Worm (Caenorhabditis elegans) whole organism, L4 larva: ENCODE measurements around the gene bath-46.

Experiments
- F10B5.3 ChIP-seq: sonication (generic microtip); optimal IDR thresholded peaks from 2 replicates; lab custom pipeline; 2016; ENCODE audit warnings: mild to moderate bottlenecking, missing genetic modification characterization, missing compliant biosample characterization
- Y48G9A.11 ChIP-seq: fragments of 200-800 bp; sonication (Bioruptor generic); IDR thresholded peaks from 2 replicates; pipeline ENCODE4 v1.3.6; 2022; ENCODE audit warnings: missing genetic modification reagents, missing genetic modification characterization, missing compliant biosample characterization
- ZK337.2 ChIP-seq: fragments of 200-800 bp; sonication (Bioruptor generic); IDR thresholded peaks from 2 replicates; pipeline ENCODE4 v1.3.6; 2022; ENCODE audit warnings: missing genetic modification reagents, missing genetic modification characterization, missing compliant biosample characterization
- aha-1 ChIP-seq: fragments of 150-350 bp; peaks from one replicate; lab custom pipeline; 2014; ENCODE audit warnings: missing biosample characterization, missing genetic modification characterization
- ama-1 ChIP-seq: fragments of 150-350 bp; optimal IDR thresholded peaks from 2 replicates; lab custom pipeline; 2014; ENCODE audit warnings: inconsistent platforms, mixed read lengths
- ceh-20 ChIP-seq: fragments of 200-800 bp; sonication (Bioruptor generic); IDR thresholded peaks from 2 replicates; pipeline ENCODE4 v1.3.6; 2022; ENCODE audit warnings: missing genetic modification reagents, missing genetic modification characterization, missing compliant biosample characterization
- ceh-28 ChIP-seq: fragments of 150-350 bp; optimal IDR thresholded peaks from 2 replicates; lab custom pipeline; 2014; ENCODE audit warnings: missing biosample characterization, missing genetic modification reagents, missing genetic modification characterization
- ceh-32 ChIP-seq: sonication (generic microtip); optimal IDR thresholded peaks from 2 replicates; lab custom pipeline; 2016; ENCODE audit warnings: mild to moderate bottlenecking, missing genetic modification characterization, missing compliant biosample characterization; ENCODE audit not compliant: poor library complexity
- ceh-82 ChIP-seq: sonication (generic microtip); optimal IDR thresholded peaks from 2 replicates; lab custom pipeline; 2017; ENCODE audit warnings: missing biosample characterization, missing genetic modification characterization
- ctbp-1 ChIP-seq: fragments of 200-800 bp; sonication (Bioruptor generic); IDR thresholded peaks from 2 replicates; pipeline ENCODE4 v1.3.6; 2022; ENCODE audit warnings: missing genetic modification reagents, missing genetic modification characterization, missing compliant biosample characterization
- daf-16 ChIP-seq, 3 experiments: sonication (generic microtip); optimal IDR thresholded peaks; 2 replicates each; lab custom pipeline; 2016 to 2017; ENCODE audit warnings: missing genetic modification characterization in 3 of 3, missing genetic modification reagents in 3 of 3, mild to moderate bottlenecking in 2 of 3, missing compliant biosample characterization in 2 of 3, missing biosample characterization in 1 of 3, moderate library complexity in 1 of 3
- daf-19 ChIP-seq: fragments of 200-800 bp; sonication (Bioruptor generic); conservative IDR thresholded peaks from 2 replicates; pipeline ENCODE4 v1.3.6; 2022; ENCODE audit warnings: missing genetic modification characterization, missing compliant biosample characterization
- daf-8 ChIP-seq: fragments of 200-800 bp; sonication (Bioruptor generic); IDR thresholded peaks from 2 replicates; pipeline ENCODE4 v1.3.6; 2022; ENCODE audit warnings: missing genetic modification characterization, missing compliant biosample characterization
- dmd-6 ChIP-seq: fragments of 200-800 bp; sonication (Bioruptor generic); IDR thresholded peaks from 2 replicates; pipeline ENCODE4 v1.3.6; 2022; ENCODE audit warnings: missing genetic modification reagents, missing genetic modification characterization, missing compliant biosample characterization
- dmd-8 ChIP-seq: fragments of 200-800 bp; sonication (Bioruptor generic); IDR thresholded peaks from 2 replicates; pipeline ENCODE4 v1.3.6; 2022; ENCODE audit warnings: missing genetic modification characterization, missing compliant biosample characterization
- egl-43 ChIP-seq: fragments of 200-800 bp; sonication (Bioruptor generic); IDR thresholded peaks from 2 replicates; pipeline ENCODE4 v1.3.6; 2022; ENCODE audit warnings: missing genetic modification reagents, missing genetic modification characterization, missing compliant biosample characterization
- fos-1 ChIP-seq: fragments of 150-350 bp; optimal IDR thresholded peaks from 2 replicates; lab custom pipeline; 2014; ENCODE audit warnings: missing biosample characterization, missing genetic modification characterization
- gei-8 ChIP-seq: fragments of 200-800 bp; sonication (Bioruptor generic); optimal IDR thresholded peaks from 2 replicates; lab custom pipeline; 2018; ENCODE audit warnings: mild to moderate bottlenecking, missing genetic modification characterization, missing compliant biosample characterization
- lim-7 ChIP-seq: fragments of 200-800 bp; sonication (Bioruptor generic); IDR thresholded peaks from 2 replicates; pipeline ENCODE4 v1.3.6; 2022; ENCODE audit warnings: missing genetic modification characterization, missing compliant biosample characterization
- lin-15B ChIP-seq: fragments of 150-350 bp; sonication (generic microtip); optimal IDR thresholded peaks from 3 replicates; lab custom pipeline; 2014; ENCODE audit warnings: missing biosample characterization, missing genetic modification characterization
- lsy-2 ChIP-seq, 2 experiments: fragments of 150-350 bp in 1 of 2; sonication (generic microtip) in 1 of 2; optimal IDR thresholded peaks; 2 replicates each; lab custom pipeline; 2014 to 2017; ENCODE audit warnings: missing biosample characterization in 2 of 2, missing genetic modification characterization in 2 of 2
- nhr-102 ChIP-seq: sonication (generic microtip); optimal IDR thresholded peaks from 2 replicates; lab custom pipeline; 2016; ENCODE audit warnings: mild to moderate bottlenecking, missing genetic modification characterization, moderate library complexity, missing compliant biosample characterization
- nhr-111 ChIP-seq: fragments of 200-800 bp; sonication (Bioruptor generic); optimal IDR thresholded peaks from 2 replicates; lab custom pipeline; 2018; ENCODE audit warnings: mild to moderate bottlenecking, missing genetic modification characterization, missing compliant biosample characterization
- nhr-237 ChIP-seq: sonication (generic microtip); optimal IDR thresholded peaks from 2 replicates; lab custom pipeline; 2017; ENCODE audit warnings: missing biosample characterization, missing genetic modification characterization
- nhr-41 ChIP-seq: fragments of 200-800 bp; sonication (Bioruptor generic); IDR thresholded peaks from 2 replicates; pipeline ENCODE4 v1.3.6; 2022; ENCODE audit warnings: missing genetic modification reagents, missing genetic modification characterization, missing compliant biosample characterization
- nhr-76 ChIP-seq: fragments of 150-350 bp; optimal IDR thresholded peaks from 2 replicates; lab custom pipeline; 2014; ENCODE audit warnings: missing biosample characterization, missing genetic modification characterization
- php-3 ChIP-seq: fragments of 200-800 bp; sonication (Bioruptor generic); IDR thresholded peaks from 2 replicates; pipeline ENCODE4 v1.3.6; 2022; ENCODE audit warnings: missing genetic modification reagents, missing genetic modification characterization, missing compliant biosample characterization
- pqm-1 ChIP-seq: sonication (generic microtip); optimal IDR thresholded peaks from 2 replicates; lab custom pipeline; 2017; ENCODE audit warnings: missing biosample characterization, missing genetic modification characterization
- saeg-2 ChIP-seq: fragments of 200-800 bp; sonication (Bioruptor generic); IDR thresholded peaks from 2 replicates; pipeline ENCODE4 v1.3.6; 2022; ENCODE audit warnings: missing genetic modification reagents, missing genetic modification characterization, missing compliant biosample characterization
- set-16 ChIP-seq: fragments of 200-800 bp; sonication (Bioruptor generic); IDR thresholded peaks from 2 replicates; pipeline ENCODE4 v1.3.6; 2022; ENCODE audit warnings: missing genetic modification reagents, missing genetic modification characterization, missing compliant biosample characterization
- snpc-1.2 ChIP-seq: fragments of 200-800 bp; sonication (Bioruptor generic); IDR thresholded peaks from 2 replicates; pipeline ENCODE4 v1.3.6; 2022; ENCODE audit warnings: missing genetic modification reagents, missing genetic modification characterization, missing compliant biosample characterization
- snpc-4 ChIP-seq: fragments of 150-350 bp; optimal IDR thresholded peaks from 2 replicates; lab custom pipeline; 2014; ENCODE audit warnings: missing biosample characterization, missing genetic modification characterization
- spr-1 ChIP-seq: sonication (generic microtip); optimal IDR thresholded peaks from 2 replicates; lab custom pipeline; 2016; ENCODE audit warnings: mild to moderate bottlenecking, missing genetic modification characterization, missing compliant biosample characterization
- tag-97 ChIP-seq: fragments of 200-800 bp; sonication (Bioruptor generic); IDR thresholded peaks from 2 replicates; pipeline ENCODE4 v1.3.6; 2022; ENCODE audit warnings: missing genetic modification characterization, missing compliant biosample characterization
- unc-130 ChIP-seq: sonication (generic microtip); optimal IDR thresholded peaks from 2 replicates; lab custom pipeline; 2016; ENCODE audit warnings: missing genetic modification reagents, missing genetic modification characterization, missing compliant biosample characterization
- unc-62 ChIP-seq, 3 experiments: fragments of 150-350 bp in 1 of 3; sonication (generic microtip); optimal IDR thresholded peaks in 2 of 3; peaks in 1 of 3; 1 replicate in 1 of 3; 2 replicates in 2 of 3; lab custom pipeline; 2014 to 2017; ENCODE audit warnings: missing biosample characterization in 3 of 3, missing genetic modification characterization in 3 of 3, missing genetic modification reagents in 3 of 3, missing genotype in 1 of 3
- zfp-3 ChIP-seq: fragments of 200-800 bp; sonication (Bioruptor generic); conservative IDR thresholded peaks from 2 replicates; pipeline ENCODE4 v1.3.6; 2022; ENCODE audit warnings: missing genetic modification reagents, missing genetic modification characterization, missing compliant biosample characterization

Gene bath-46

DNA sequence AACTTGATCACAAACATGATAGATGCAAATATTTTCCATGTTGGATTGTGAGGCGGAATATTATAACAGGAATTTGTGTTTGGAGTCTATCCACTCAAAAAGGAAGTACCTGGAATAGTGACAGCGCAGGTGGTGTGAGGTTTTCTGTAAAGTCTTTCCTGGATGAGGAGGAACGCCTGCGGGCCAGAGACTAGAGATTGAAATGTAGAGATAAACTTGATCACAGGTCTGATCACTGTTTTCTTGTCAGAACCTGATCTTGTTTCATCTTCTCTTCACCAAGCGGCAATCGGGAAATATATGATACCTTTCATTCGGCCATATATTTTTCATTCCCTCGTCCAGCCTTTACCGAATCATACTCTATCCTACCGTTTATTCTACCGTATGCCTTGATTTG, 11.4 kb upstream of the bath-46 start, which contains the start of gene T07H3.8:
Gene T07H3.8, plus strand, starts transcription at position 301 of the 400 bp plus-strand sequence.
- TF ChIP-seq ceh-20 (GFP tag; lab: Robert Waterston, UW) (no peak), nhr-76 (tag; lab: Kevin White, UChicago) (no peak), daf-19 (GFP tag; lab: Robert Waterston, UW) (no peak), nhr-111 (GFP tag; lab: Kevin White, UChicago) (no peak), ceh-28 (tag; lab: Kevin White, UChicago) (no peak), ceh-32 (tag; lab: Kevin White, UChicago) (no peak), F10B5.3 (tag; lab: Kevin White, UChicago) (no peak), ama-1 (no peak), php-3 (GFP tag; lab: Robert Waterston, UW) (no peak), Y48G9A.11 (GFP tag; lab: Robert Waterston, UW) (no peak), ctbp-1 (GFP tag; lab: Robert Waterston, UW) (no peak)
- TF ChIP-seq, all 104 proteins: peak for 0

ce11 chrII:1589845-1590244, 7.9 kb upstream of the bath-46 start, which contains the start of gene T07H3.7:
TSS of gene T07H3.7 (minus strand) at chrII:1589945.
- TF ChIP-seq daf-8 (GFP tag; lab: Robert Waterston, UW), result no peak
- TF ChIP-seq snpc-4, result no peak
- TF ChIP-seq saeg-2, result no peak
- TF ChIP-seq set-16 (GFP tag; lab: Robert Waterston, UW), result no peak
- no peak for TF ChIP-seq pqm-1 (tag; lab: Kevin White, UChicago)
- TF ChIP-seq lin-15B (tag; lab: Kevin White, UChicago), result no peak
- no peak for TF ChIP-seq lsy-2 (tag; optimal IDR thresholded peaks at IDR 0.05; lab: Kevin White, UChicago)
- no peak for TF ChIP-seq tag-97 (GFP tag; lab: Robert Waterston, UW)

DNA sequence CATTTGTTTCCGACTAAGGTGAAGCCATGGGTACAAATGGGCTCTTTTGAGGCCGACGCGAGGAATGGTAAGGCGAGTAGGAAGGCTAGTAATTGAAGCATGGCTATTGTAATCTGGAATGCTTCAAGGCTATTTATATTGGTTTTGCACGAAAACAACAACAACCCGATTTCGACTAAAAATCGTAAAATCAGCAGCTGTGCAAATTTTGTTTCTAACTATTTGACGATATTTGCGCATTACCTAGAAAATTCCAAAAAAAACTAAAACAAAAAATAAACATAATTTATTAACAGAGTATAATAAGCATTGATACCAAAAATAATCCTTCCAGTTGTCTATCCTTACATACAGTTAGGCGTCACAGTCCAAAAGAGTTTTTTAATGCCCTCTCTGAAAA, 2.6 kb upstream of the bath-46 start, which contains the start of gene clec-20:
Gene clec-20, minus strand, starts transcription at position 101 of the 400 bp plus-strand sequence.
- no peak for TF ChIP-seq daf-16 (GFP tag; optimal IDR thresholded peaks at IDR 0.05; lab: Kevin White, UChicago)
- TF ChIP-seq daf-16 (tag; optimal IDR thresholded peaks at IDR 0.05; lab: Kevin White, UChicago), result no peak
- TF ChIP-seq gei-8, result no peak
- TF ChIP-seq nhr-237 (tag; lab: Kevin White, UChicago), result no peak
- TF ChIP-seq unc-130 (GFP tag; lab: Kevin White, UChicago), result no peak
- no peak for TF ChIP-seq ceh-32 (tag; lab: Kevin White, UChicago)
- TF ChIP-seq zfp-3 (GFP tag; lab: Robert Waterston, UW), result no peak
- no peak for TF ChIP-seq snpc-1.2 (GFP tag; lab: Robert Waterston, UW)
- no peak for TF ChIP-seq ceh-82 (tag; lab: Kevin White, UChicago)
- no peak for TF ChIP-seq nhr-41 (GFP tag; lab: Robert Waterston, UW)
- TF ChIP-seq egl-43 (GFP tag; lab: Robert Waterston, UW), result no peak
- TF ChIP-seq nhr-102 (tag; lab: Kevin White, UChicago), result no peak
- no peak for TF ChIP-seq aha-1 (tag; lab: Kevin White, UChicago)
- no peak for TF ChIP-seq lim-7 (GFP tag; lab: Robert Waterston, UW)
- no peak for TF ChIP-seq dmd-6 (GFP tag; lab: Robert Waterston, UW)
- TF ChIP-seq spr-1 (tag; lab: Kevin White, UChicago), result no peak
- TF ChIP-seq dmd-8, result no peak
- no peak for TF ChIP-seq fos-1 (tag; lab: Kevin White, UChicago)
- TF ChIP-seq, all 104 proteins: peak for 0

DNA sequence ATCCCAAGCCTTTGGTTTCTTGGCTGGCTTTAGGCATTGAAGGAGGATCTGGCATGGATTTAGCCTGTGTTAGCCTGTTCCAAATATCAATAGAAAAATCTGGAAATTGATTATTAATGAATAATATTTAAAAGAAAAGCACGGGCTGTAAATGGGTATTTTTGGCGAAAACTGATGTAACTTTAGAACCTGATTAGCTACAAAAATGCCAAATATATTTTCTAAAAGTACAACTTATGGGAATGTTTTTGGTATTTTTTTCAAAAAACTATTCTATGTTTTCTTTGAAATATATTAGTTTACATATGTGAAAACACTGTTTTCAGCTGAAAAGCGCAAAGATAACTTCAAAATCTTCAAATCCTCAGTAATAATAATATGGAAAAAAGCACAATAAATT, 3.0 kb downstream of the bath-46 start, which contains the start of gene bath-26:
Gene bath-26, minus strand, starts transcription at position 101 of the 400 bp plus-strand sequence.
- TF ChIP-seq unc-62 (GFP tag; optimal IDR thresholded peaks at IDR 0.05 in 1 of 2; lab: Kevin White, UChicago) (peak in 1 of 2 experiments; percentile 30), unc-62 (tag; optimal IDR thresholded peaks at IDR 0.05; lab: Kevin White, UChicago) (no peak), ZK337.2 (GFP tag; lab: Robert Waterston, UW) (no peak)
- TF ChIP-seq, all 104 proteins: peak for 1
